Fruit fly (Drosophila melanogaster) whole organism, embryonic: ENCODE measurements around the gene Irc.

Experiments
- C15 ChIP-seq: fragments of 200-800 bp; sonication (Bioruptor generic); IDR thresholded peaks from 3 replicates; pipeline ENCODE4 v1.3.6; 2022; ENCODE audit warnings: missing biosample characterization, missing genetic modification characterization
- CG10274 ChIP-seq: fragments of 200-800 bp; sonication (Bioruptor generic); optimal IDR thresholded peaks from 3 replicates; lab custom pipeline; 2017; ENCODE audit warnings: missing biosample characterization, mild to moderate bottlenecking, missing genetic modification characterization
- CG10979 ChIP-seq: fragments of 200-800 bp; sonication (Bioruptor generic); optimal IDR thresholded peaks from 2 replicates; lab custom pipeline; 2018; ENCODE audit warnings: missing biosample characterization, mild to moderate bottlenecking, missing genetic modification characterization, moderate library complexity
- CG12236 ChIP-seq: fragments of 200-800 bp; sonication (Bioruptor generic); optimal IDR thresholded peaks from 2 replicates; lab custom pipeline; 2016; ENCODE audit warnings: missing biosample characterization, missing genetic modification characterization
- CG13287 ChIP-seq: fragments of 200-800 bp; sonication (Bioruptor generic); IDR thresholded peaks from 2 replicates; pipeline ENCODE4 v1.3.6; 2022; ENCODE audit warnings: missing biosample characterization, missing genetic modification characterization; ENCODE audit not compliant: partially characterized antibody
- CG14710 ChIP-seq: fragments of 200-800 bp; sonication (Bioruptor generic); optimal IDR thresholded peaks from 3 replicates; lab custom pipeline; 2019; ENCODE audit warnings: missing biosample characterization, mild to moderate bottlenecking, missing genetic modification characterization, moderate library complexity
- CG14860 ChIP-seq: fragments of 200-800 bp; sonication (Bioruptor generic); IDR thresholded peaks from 3 replicates; pipeline ENCODE4 v1.3.6; 2022; ENCODE audit warnings: missing biosample characterization, missing genetic modification characterization; ENCODE audit not compliant: partially characterized antibody
- CG15601 ChIP-seq: fragments of 200-800 bp; sonication (Bioruptor generic); optimal IDR thresholded peaks from 3 replicates; lab custom pipeline; 2019; ENCODE audit warnings: missing biosample characterization, mild to moderate bottlenecking, missing genetic modification characterization, moderate library complexity
- CG17612 ChIP-seq: fragments of 200-800 bp; sonication (Bioruptor generic); IDR thresholded peaks from 2 replicates; pipeline ENCODE4 v1.3.6; 2022; ENCODE audit warnings: missing biosample characterization, missing genetic modification characterization
- CG3838 ChIP-seq: fragments of 200-800 bp; sonication (Bioruptor generic); optimal IDR thresholded peaks from 3 replicates; lab custom pipeline; 2016; ENCODE audit warnings: missing biosample characterization, missing genetic modification characterization
- CG42726 ChIP-seq: fragments of 200-800 bp; sonication (Bioruptor generic); IDR thresholded peaks from 2 replicates; pipeline ENCODE4 v1.3.6; 2022; ENCODE audit warnings: missing biosample characterization, missing genetic modification characterization; ENCODE audit not compliant: partially characterized antibody
- CG4617 ChIP-seq: fragments of 200-800 bp; sonication (Bioruptor generic); optimal IDR thresholded peaks from 3 replicates; lab custom pipeline; 2016; ENCODE audit warnings: missing biosample characterization, missing genetic modification characterization, borderline replicate concordance
- CG9797 ChIP-seq: fragments of 200-800 bp; sonication (Bioruptor generic); optimal IDR thresholded peaks from 3 replicates; lab custom pipeline; 2018; ENCODE audit warnings: missing biosample characterization, mild to moderate bottlenecking, missing genetic modification characterization
- Camta ChIP-seq: fragments of 200-800 bp; sonication (Bioruptor generic); optimal IDR thresholded peaks from 2 replicates; lab custom pipeline; 2016; ENCODE audit warnings: missing biosample characterization, missing genetic modification characterization
- Dip2 ChIP-seq: fragments of 200-800 bp; sonication (Bioruptor generic); IDR thresholded peaks from 2 replicates; pipeline ENCODE4 v1.3.6; 2022; ENCODE audit warnings: missing biosample characterization, missing genetic modification characterization
- Eip74EF ChIP-seq, 2 experiments: fragments of 200-800 bp in 1 of 2; fragments of >200 bp in 1 of 2; sonication (Bioruptor generic) in 1 of 2; optimal IDR thresholded peaks; 2 replicates each; lab custom pipeline; 2017 to 2019; ENCODE audit warnings: missing biosample characterization in 2 of 2, missing genetic modification characterization in 2 of 2, mild to moderate bottlenecking in 1 of 2, moderate library complexity in 1 of 2
- Lpt ChIP-seq: fragments of >200 bp; optimal IDR thresholded peaks from 2 replicates; lab custom pipeline; 2018; ENCODE audit warnings: missing biosample characterization, missing genetic modification characterization
- MTF-1 ChIP-seq: fragments of 200-800 bp; sonication (Bioruptor generic); optimal IDR thresholded peaks from 2 replicates; lab custom pipeline; 2018; ENCODE audit warnings: missing biosample characterization, mild to moderate bottlenecking, missing genetic modification characterization, borderline replicate concordance
- Mes4 ChIP-seq: fragments of 200-800 bp; sonication (Bioruptor generic); optimal IDR thresholded peaks from 2 replicates; lab custom pipeline; 2016; ENCODE audit warnings: missing biosample characterization, missing genetic modification characterization
- NC2α ChIP-seq: fragments of 200-800 bp; sonication (Bioruptor generic); optimal IDR thresholded peaks from 2 replicates; lab custom pipeline; 2016; ENCODE audit warnings: missing biosample characterization, missing genetic modification characterization
- Ptx1 ChIP-seq: fragments of 200-800 bp; sonication (Bioruptor generic); IDR thresholded peaks from 2 replicates; pipeline ENCODE4 v1.3.6; 2022; ENCODE audit warnings: missing biosample characterization, missing genetic modification characterization
- Sox100B ChIP-seq: fragments of 200-800 bp; sonication (Bioruptor generic); optimal IDR thresholded peaks from 3 replicates; lab custom pipeline; 2018; ENCODE audit warnings: missing biosample characterization, mild to moderate bottlenecking, missing genetic modification characterization
- Sox102F ChIP-seq: fragments of 200-800 bp; sonication (Bioruptor generic); optimal IDR thresholded peaks from 2 replicates; lab custom pipeline; 2018; ENCODE audit warnings: missing biosample characterization, mild to moderate bottlenecking, missing genetic modification characterization, moderate library complexity
- Vsx1 ChIP-seq: fragments of 200-800 bp; sonication (Bioruptor generic); optimal IDR thresholded peaks from 2 replicates; lab custom pipeline; 2017; ENCODE audit warnings: missing biosample characterization, mild to moderate bottlenecking, missing genetic modification characterization, missing genetic modification reagents
- Xbp1 ChIP-seq: fragments of 200-800 bp; sonication (Bioruptor generic); optimal IDR thresholded peaks from 3 replicates; lab custom pipeline; 2016; ENCODE audit warnings: missing biosample characterization, mild to moderate bottlenecking, missing genetic modification characterization
- btn ChIP-seq: fragments of 200-800 bp; sonication (Bioruptor generic); optimal IDR thresholded peaks from 2 replicates; lab custom pipeline; 2016; ENCODE audit warnings: missing biosample characterization, missing genetic modification characterization
- chm ChIP-seq: fragments of 200-800 bp; sonication (Bioruptor generic); IDR thresholded peaks from 2 replicates; pipeline ENCODE4 v1.3.6; 2022; ENCODE audit warnings: missing biosample characterization, missing genetic modification characterization
- crp ChIP-seq, 2 experiments: fragments of 200-800 bp; sonication (Bioruptor generic); optimal IDR thresholded peaks; 2 replicates in 1 of 2; 3 replicates in 1 of 2; lab custom pipeline; 2017; ENCODE audit warnings: missing biosample characterization in 2 of 2, missing genetic modification characterization in 2 of 2, mild to moderate bottlenecking in 1 of 2, moderate library complexity in 1 of 2
- da ChIP-seq: fragments of 200-800 bp; sonication (Bioruptor generic); optimal IDR thresholded peaks from 2 replicates; lab custom pipeline; 2016; ENCODE audit warnings: missing biosample characterization, missing genetic modification characterization
- dimm ChIP-seq: fragments of 200-800 bp; sonication (Bioruptor generic); IDR thresholded peaks from 2 replicates; pipeline ENCODE4 v1.3.6; 2022; ENCODE audit warnings: missing biosample characterization, missing genetic modification characterization
- dm ChIP-seq: fragments of 200-800 bp; sonication (Bioruptor generic); optimal IDR thresholded peaks from 3 replicates; lab custom pipeline; 2016; ENCODE audit warnings: missing biosample characterization, missing genetic modification characterization
- dmrt11E ChIP-seq: fragments of 200-800 bp; sonication (Bioruptor generic); optimal IDR thresholded peaks from 3 replicates; lab custom pipeline; 2018; ENCODE audit warnings: missing biosample characterization, mild to moderate bottlenecking, missing genetic modification characterization, moderate library complexity
- gem ChIP-seq: fragments of 200-800 bp; sonication (Bioruptor generic); optimal IDR thresholded peaks from 2 replicates; lab custom pipeline; 2019; ENCODE audit warnings: missing biosample characterization, mild to moderate bottlenecking, missing genetic modification characterization, moderate library complexity
- gsb ChIP-seq: fragments of 200-800 bp; sonication (Bioruptor generic); IDR thresholded peaks from 2 replicates; pipeline ENCODE4 v1.3.6; 2022; ENCODE audit warnings: missing biosample characterization, missing genetic modification characterization
- her ChIP-seq: fragments of 200-800 bp; sonication (Bioruptor generic); optimal IDR thresholded peaks from 2 replicates; lab custom pipeline; 2016; ENCODE audit warnings: missing biosample characterization, missing genetic modification characterization
- hkb ChIP-seq, 2 experiments: fragments of 200-800 bp in 1 of 2; fragments of >200 bp in 1 of 2; sonication (Bioruptor generic) in 1 of 2; IDR thresholded peaks in 1 of 2; optimal IDR thresholded peaks in 1 of 2; 2 replicates each; pipeline versions ENCODE4 v1.3.6 to Lab custom; 2017 to 2022; ENCODE audit warnings: missing biosample characterization in 1 of 2, missing genetic modification characterization in 1 of 2
- jumu ChIP-seq: fragments of 200-800 bp; sonication (Bioruptor generic); optimal IDR thresholded peaks from 3 replicates; lab custom pipeline; 2016; ENCODE audit warnings: missing biosample characterization, missing genetic modification characterization
- ken ChIP-seq: fragments of 200-800 bp; sonication (Bioruptor generic); IDR thresholded peaks from 3 replicates; pipeline ENCODE4 v1.3.6; 2022; ENCODE audit warnings: missing biosample characterization, missing genetic modification characterization
- lab ChIP-seq: fragments of 200-800 bp; sonication (Bioruptor generic); optimal IDR thresholded peaks from 3 replicates; lab custom pipeline; 2017; ENCODE audit warnings: missing biosample characterization, missing genetic modification characterization, mild to moderate bottlenecking, moderate library complexity, missing genetic modification reagents
- lbe ChIP-seq: fragments of 200-800 bp; sonication (Bioruptor generic); optimal IDR thresholded peaks from 2 replicates; lab custom pipeline; 2016; ENCODE audit warnings: missing biosample characterization, mild to moderate bottlenecking, missing genetic modification characterization
- nom ChIP-seq: fragments of 200-800 bp; sonication (Bioruptor generic); optimal IDR thresholded peaks from 2 replicates; lab custom pipeline; 2017; ENCODE audit warnings: missing biosample characterization, missing genetic modification characterization, mild to moderate bottlenecking, moderate library complexity, missing genetic modification reagents
- pros ChIP-seq: fragments of 200-800 bp; sonication (Bioruptor generic); optimal IDR thresholded peaks from 3 replicates; lab custom pipeline; 2019; ENCODE audit warnings: missing biosample characterization, mild to moderate bottlenecking, missing genetic modification characterization, moderate library complexity
- repo ChIP-seq: fragments of 200-800 bp; sonication (Bioruptor generic); optimal IDR thresholded peaks from 2 replicates; lab custom pipeline; 2016; ENCODE audit warnings: missing biosample characterization, missing genetic modification characterization
- ro ChIP-seq: fragments of 200-800 bp; sonication (Bioruptor generic); IDR thresholded peaks from 2 replicates; pipeline ENCODE4 v1.3.6; 2022; ENCODE audit warnings: missing biosample characterization, missing genetic modification characterization
- sd ChIP-seq: fragments of 200-800 bp; sonication (Bioruptor generic); optimal IDR thresholded peaks from 3 replicates; lab custom pipeline; 2018; ENCODE audit warnings: missing biosample characterization, mild to moderate bottlenecking, missing genetic modification characterization, moderate library complexity
- sens ChIP-seq: fragments of 200-800 bp; sonication (Bioruptor generic); peaks from one replicate; lab custom pipeline; 2016; ENCODE audit warnings: missing biosample characterization, missing genetic modification characterization
- so ChIP-seq: fragments of 200-800 bp; sonication (Bioruptor generic); IDR thresholded peaks from 3 replicates; pipeline ENCODE4 v1.3.6; 2022; ENCODE audit warnings: missing biosample characterization, missing genetic modification characterization
- ssp ChIP-seq: fragments of 200-800 bp; sonication (Bioruptor generic); IDR thresholded peaks from 2 replicates; pipeline ENCODE4 v1.3.6; 2022; ENCODE audit warnings: missing biosample characterization, missing genetic modification characterization
- tio ChIP-seq: fragments of 200-800 bp; sonication (Bioruptor generic); optimal IDR thresholded peaks from 2 replicates; lab custom pipeline; 2017; ENCODE audit warnings: missing biosample characterization, missing genetic modification characterization, inconsistent platforms
- vvl ChIP-seq: fragments of 200-800 bp; sonication (Bioruptor generic); IDR thresholded peaks from 2 replicates; pipeline ENCODE4 v1.3.6; 2022; ENCODE audit warnings: missing biosample characterization, missing genetic modification characterization
- zfh1 ChIP-seq: fragments of 200-800 bp; sonication (Bioruptor generic); IDR thresholded peaks from 3 replicates; pipeline ENCODE4 v1.3.6; 2022; ENCODE audit warnings: missing biosample characterization, missing genetic modification characterization

Gene Irc

dm6 chr3R:16985547-16985946 is 17.1 kb upstream of the Irc start (continued):
- no peak for TF ChIP-seq da (GFP tag; lab: Kevin White, UChicago)
- 0 out of 3 replicates have a peak, but pooled peaks have one; percentile 19 for TF ChIP-seq zfh1
- peak; percentile 4 for TF ChIP-seq Xbp1 (GFP tag; lab: Kevin White, UChicago)
- TF ChIP-seq C15 (GFP tag; lab: Robert Waterston, UW): no peak
- peak; percentile 19 for TF ChIP-seq gem
- no peak for TF ChIP-seq repo (GFP tag; lab: Kevin White, UChicago)
- TF ChIP-seq CG9797 (GFP tag; lab: Kevin White, UChicago): no peak
- TF ChIP-seq lab (GFP tag; lab: Kevin White, UChicago): no peak
- TF ChIP-seq sens: no peak
- no peak for TF ChIP-seq hkb (optimal IDR thresholded peaks at IDR 0.05; lab: Kevin White, UChicago)
- peak; percentile 27; the same call in 1 of the 2 replicates for TF ChIP-seq hkb (GFP tag; IDR thresholded peaks at IDR 0.05; lab: Robert Waterston, UW)
- TF ChIP-seq Vsx1 (GFP tag; lab: Kevin White, UChicago): no peak
- TF ChIP-seq CG17612 (GFP tag; lab: Robert Waterston, UW): no peak
- TF ChIP-seq CG42726 (GFP tag; lab: Robert Waterston, UW): no peak
- 0 out of 2 replicates have a peak, but pooled peaks have one; percentile 14 for TF ChIP-seq gsb (GFP tag; lab: Robert Waterston, UW)
- TF ChIP-seq Eip74EF (GFP tag; optimal IDR thresholded peaks at IDR 0.05; lab: Kevin White, UChicago): no peak
- TF ChIP-seq jumu (GFP tag; lab: Kevin White, UChicago): no peak
- no peak for TF ChIP-seq tio
- no peak for TF ChIP-seq pros
- TF ChIP-seq her (GFP tag; lab: Kevin White, UChicago): no peak
- TF ChIP-seq Sox102F (GFP tag; lab: Kevin White, UChicago): peak; percentile 26
- TF ChIP-seq MTF-1 (GFP tag; lab: Kevin White, UChicago): no peak
- no peak for TF ChIP-seq CG3838
- TF ChIP-seq lbe: peak; percentile 12
- TF ChIP-seq NC2α (GFP tag; lab: Kevin White, UChicago): no peak
- TF ChIP-seq dm (GFP tag; lab: Kevin White, UChicago): no peak
- TF ChIP-seq Ptx1 (GFP tag; lab: Robert Waterston, UW): peak; percentile 26; the same call in 1 of the 2 replicates
- TF ChIP-seq ssp (GFP tag; lab: Robert Waterston, UW): no peak
- TF ChIP-seq Dip2 (GFP tag; lab: Robert Waterston, UW): no peak
- TF ChIP-seq sd (tag; lab: Kevin White, UChicago): no peak
- TF ChIP-seq CG14860 (GFP tag; lab: Robert Waterston, UW): no peak
- no peak for TF ChIP-seq CG15601
- TF ChIP-seq CG12236 (GFP tag; lab: Kevin White, UChicago): no peak
- TF ChIP-seq Camta: no peak
- no peak for TF ChIP-seq CG4617
- TF ChIP-seq btn (GFP tag; lab: Kevin White, UChicago): no peak
- TF ChIP-seq dimm (GFP tag; lab: Robert Waterston, UW): no peak
- TF ChIP-seq CG10274: no peak
- no peak for TF ChIP-seq Mes4 (GFP tag; lab: Kevin White, UChicago)
- no peak for TF ChIP-seq dmrt11E (tag; lab: Kevin White, UChicago)
- no peak for TF ChIP-seq so (GFP tag; lab: Robert Waterston, UW)
- no peak for TF ChIP-seq ken
- TF ChIP-seq ro (GFP tag; lab: Robert Waterston, UW): no peak
- no peak for TF ChIP-seq Sox100B
- TF ChIP-seq CG13287 (GFP tag; lab: Robert Waterston, UW): no peak
- no peak for TF ChIP-seq Lpt (GFP tag; lab: Kevin White, UChicago)
- no peak for TF ChIP-seq crp (GFP tag; optimal IDR thresholded peaks at IDR 0.05; lab: Kevin White, UChicago)
- TF ChIP-seq chm (GFP tag; lab: Robert Waterston, UW): no peak
- TF ChIP-seq vvl (GFP tag; lab: Robert Waterston, UW): peak; percentile 64
- no peak for TF ChIP-seq CG10979 (tag; lab: Kevin White, UChicago)
- no peak for TF ChIP-seq nom
- TF ChIP-seq CG14710: no peak
